Worm (Caenorhabditis elegans) whole organism, L2 larva: Measurements from ENCODE around the gene F35C5.12.

ENCODE experiments used
- R02D3.7 ChIP-seq: fragments of 150-350 bp; optimal IDR thresholded peaks from 2 replicates; lab custom pipeline; 2014; ENCODE audit warnings: missing biosample characterization, missing genetic modification characterization
- aly-2 ChIP-seq: fragments of 150-350 bp; optimal IDR thresholded peaks from 2 replicates; lab custom pipeline; 2014; ENCODE audit warnings: missing biosample characterization, missing genetic modification characterization
- ama-1 ChIP-seq: fragments of 150-350 bp; optimal IDR thresholded peaks from 2 replicates; lab custom pipeline; 2018; ENCODE audit warnings: inconsistent platforms
- lin-11 ChIP-seq: fragments of 150-350 bp; sonication (generic microtip); optimal IDR thresholded peaks from 2 replicates; lab custom pipeline; 2014; ENCODE audit warnings: missing biosample characterization, missing genetic modification characterization, inconsistent platforms, mixed read lengths
- lin-13 ChIP-seq: fragments of 150-350 bp; optimal IDR thresholded peaks from 2 replicates; lab custom pipeline; 2014; ENCODE audit warnings: missing biosample characterization, missing genetic modification reagents, missing genetic modification characterization
- nhr-11 ChIP-seq: fragments of 150-350 bp; optimal IDR thresholded peaks from 2 replicates; lab custom pipeline; 2014; ENCODE audit warnings: missing biosample characterization, missing genetic modification characterization
- nhr-237 ChIP-seq: fragments of 150-350 bp; optimal IDR thresholded peaks from 2 replicates; lab custom pipeline; 2014; ENCODE audit warnings: missing biosample characterization, missing genetic modification characterization
- nhr-25 ChIP-seq: fragments of 150-350 bp; sonication (generic microtip); optimal IDR thresholded peaks from 3 replicates; lab custom pipeline; 2014; ENCODE audit warnings: missing biosample characterization, missing genetic modification characterization
- sma-3 ChIP-seq: sonication (generic microtip); optimal IDR thresholded peaks from 2 replicates; lab custom pipeline; 2016; ENCODE audit warnings: missing genetic modification reagents, missing genetic modification characterization, missing compliant biosample characterization
- unc-39 ChIP-seq: fragments of 150-350 bp; optimal IDR thresholded peaks from 2 replicates; lab custom pipeline; 2014; ENCODE audit warnings: missing biosample characterization, missing genetic modification characterization
- unc-55 ChIP-seq: fragments of 150-350 bp; sonication (generic microtip); optimal IDR thresholded peaks from 3 replicates; lab custom pipeline; 2014; ENCODE audit warnings: missing biosample characterization, missing genetic modification reagents, missing genetic modification characterization
- unc-62 ChIP-seq: fragments of 150-350 bp; optimal IDR thresholded peaks from 2 replicates; lab custom pipeline; 2014; ENCODE audit warnings: missing biosample characterization, missing genetic modification reagents, missing genetic modification characterization
- zag-1 ChIP-seq: fragments of 150-350 bp; optimal IDR thresholded peaks from 2 replicates; lab custom pipeline; 2014; ENCODE audit warnings: missing biosample characterization, missing genetic modification characterization
- ztf-1 ChIP-seq: fragments of 200-800 bp; sonication (Bioruptor generic); conservative IDR thresholded peaks from 2 replicates; pipeline ENCODE4 v1.3.6; 2022; ENCODE audit warnings: missing genetic modification characterization, missing compliant biosample characterization

DNA sequence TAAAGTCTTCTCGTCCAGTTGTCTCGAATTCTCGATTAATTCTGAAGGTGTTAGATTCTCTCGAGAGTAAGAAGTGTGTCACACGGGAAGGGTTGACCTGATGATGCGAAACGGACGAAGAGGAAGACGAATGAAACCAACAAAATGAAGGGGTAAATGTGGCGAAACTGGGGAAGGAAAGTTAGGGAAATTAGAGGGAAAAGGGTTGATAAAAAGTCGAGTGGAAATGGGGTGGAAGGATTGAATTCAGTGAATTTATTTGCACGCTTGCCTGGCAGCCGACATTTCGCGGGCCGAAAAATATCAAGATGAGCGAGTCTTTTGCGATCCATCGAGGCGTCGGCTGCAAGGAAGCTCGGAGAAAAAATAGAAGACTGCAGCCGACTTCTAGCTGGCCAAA lies 33.8 kb upstream of the F35C5.12 start, which contains the start of gene F58G1.7:
- TF ChIP-seq lin-13 (no peak), aly-2 (tag; lab: Kevin White, UChicago) (no peak), unc-39 (no peak), nhr-11 (tag; lab: Kevin White, UChicago) (no peak), unc-55 (GFP tag; lab: Kevin White, UChicago) (no peak), ztf-1 (GFP tag; lab: Robert Waterston, UW) (no peak), lin-11 (tag; lab: Kevin White, UChicago) (no peak), sma-3 (GFP tag; lab: Kevin White, UChicago) (no peak), ama-1 (lab: Kevin White, UChicago) (no peak), zag-1 (tag; lab: Kevin White, UChicago) (no peak), nhr-25 (tag; lab: Kevin White, UChicago) (no peak), unc-62 (GFP tag; lab: Kevin White, UChicago) (no peak), nhr-237 (tag; lab: Kevin White, UChicago) (no peak), R02D3.7 (tag; lab: Kevin White, UChicago) (no peak)
